Worm (Caenorhabditis elegans) whole organism, midembryonic: ENCODE data around the gene F58B4.2.

Experiments used
- cog-1 ChIP-seq: sonication (generic microtip); optimal IDR thresholded peaks from 2 replicates; lab custom pipeline; 2016; ENCODE audit warnings: missing genetic modification characterization, missing compliant biosample characterization
- tab-1 ChIP-seq: fragments of 200-800 bp; sonication (Bioruptor generic); IDR thresholded peaks from 2 replicates; pipeline ENCODE4 v1.3.6; 2022; ENCODE audit warnings: missing genetic modification characterization, missing compliant biosample characterization

DNA sequence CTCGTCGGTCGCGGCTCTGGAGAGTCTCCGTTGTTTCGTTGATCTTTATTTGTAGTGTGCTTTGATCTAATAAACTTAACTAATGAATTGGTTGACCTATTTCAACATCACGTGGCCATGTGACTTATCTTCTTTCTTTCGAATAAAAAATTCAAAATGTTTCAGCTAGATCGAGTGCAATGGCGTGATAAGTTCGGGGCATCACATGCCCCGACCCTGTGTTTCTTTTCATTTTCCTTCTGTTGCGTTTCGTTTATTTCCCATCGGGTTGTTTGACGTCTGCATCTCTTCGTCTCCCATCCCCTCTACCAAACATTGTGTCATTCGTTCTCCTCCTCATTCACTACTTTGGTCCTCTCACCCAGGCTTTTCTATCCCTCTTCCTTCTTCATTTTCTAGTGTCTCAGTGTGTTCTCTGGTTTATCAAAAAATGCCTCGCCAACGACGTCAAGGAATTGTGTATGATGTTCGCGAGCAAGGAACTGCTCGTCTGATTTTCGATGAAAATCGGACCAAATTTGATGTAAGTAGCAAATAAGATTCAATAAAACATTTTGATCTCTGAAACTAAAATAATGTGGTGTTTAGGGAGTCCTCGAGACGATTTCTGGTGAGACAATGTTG, 33.5 kb upstream of the F58B4.2 start, which contains the start of gene F17C11.4:
- TF ChIP-seq cog-1 (tag; lab: Kevin White, UChicago) (no peak), tab-1 (no peak)
